Fruit fly (Drosophila melanogaster): ENCODE results near the gene CG14710.

DNA sequence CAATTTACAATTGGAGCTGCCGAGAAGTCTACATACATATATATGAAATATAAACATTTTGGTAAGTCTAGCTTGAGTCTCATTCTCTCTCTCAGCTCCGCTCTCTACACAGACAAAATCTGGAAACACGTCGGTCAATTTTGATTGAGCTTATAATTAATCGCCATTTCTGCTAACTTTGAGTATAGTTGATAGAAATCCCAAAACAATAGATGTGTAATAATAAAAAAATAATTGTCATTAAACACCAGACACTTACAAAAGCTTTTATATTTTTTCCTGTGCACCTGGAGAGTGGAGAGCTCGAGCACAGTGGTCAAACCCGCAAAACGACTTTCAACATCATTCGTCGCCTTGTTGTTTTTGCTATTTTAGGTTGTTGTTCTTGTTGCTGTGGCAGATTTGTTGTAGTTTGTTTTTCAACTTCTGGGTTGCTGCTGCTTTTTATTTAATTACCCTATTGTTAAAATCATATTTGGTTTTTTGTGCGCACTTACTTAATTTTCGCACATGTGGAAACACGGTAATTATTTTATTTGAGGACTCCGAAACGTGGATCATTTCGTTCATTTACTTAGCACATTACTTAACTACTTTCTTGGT, 36.8 kb downstream of the CG14710 start:
- TF ChIP-seq onecut (GFP tag; IDR thresholded peaks at IDR 0.05) (peak; percentile 91), chn (GFP tag; optimal IDR thresholded peaks at IDR 0.05) (peak; percentile 97), ci (GFP tag; IDR thresholded peaks at IDR 0.05) (peak; percentile 98), CG2120 (GFP tag; optimal IDR thresholded peaks at IDR 0.05) (peak; percentile 98), CG4854 (GFP tag; optimal IDR thresholded peaks at IDR 0.05) (peak; percentile 94), CoRest (tag; optimal IDR thresholded peaks at IDR 0.05) (peak; percentile 96), B-H2 (GFP tag; optimal IDR thresholded peaks at IDR 0.05) (peak; percentile 71), CG1647 (GFP tag; optimal IDR thresholded peaks at IDR 0.05) (peak; percentile 96), gcm2 (GFP tag; optimal IDR thresholded peaks at IDR 0.05) (peak; percentile 93), al (GFP tag; IDR thresholded peaks at IDR 0.05) (peak; percentile 97), lola (GFP tag; optimal IDR thresholded peaks at IDR 0.05) (peak in 1 of 3 experiments; percentile 92), Hey (tag; optimal IDR thresholded peaks at IDR 0.05) (peak; percentile 54), rib (GFP tag; IDR thresholded peaks at IDR 0.05) (peak; percentile 97)
